Fruit fly (Drosophila melanogaster): Measurements from ENCODE around the gene CG6664.

Gene CG6664

dm6 chr3L:17047811-17048239, 31.8 kb upstream of the CG6664 start (continued):
- no peak for TF ChIP-seq CG14965 (GFP tag; optimal IDR thresholded peaks at IDR 0.05; ENCODE audit: borderline replicate concordance)
- peak; percentile 41 for TF ChIP-seq CG5180 (GFP tag; optimal IDR thresholded peaks at IDR 0.05)
- TF ChIP-seq CrebB (tag; optimal IDR thresholded peaks at IDR 0.05) = peak; percentile 37
- TF ChIP-seq CG16863 (GFP tag; optimal IDR thresholded peaks at IDR 0.05) = no peak
- 0 out of 2 replicates have a peak, but pooled peaks have one; percentile 33 for TF ChIP-seq Bgb (GFP tag; IDR thresholded peaks at IDR 0.05; ENCODE audit: partially characterized antibody)
- peak; percentile 21 for TF ChIP-seq cwo (GFP tag; optimal IDR thresholded peaks at IDR 0.05)
- TF ChIP-seq CG14710 (tag; optimal IDR thresholded peaks at IDR 0.05) = peak; percentile 35
- TF ChIP-seq bowl (GFP tag; IDR thresholded peaks at IDR 0.05) = no peak
- peak; percentile 92 for TF ChIP-seq kah (GFP tag; optimal IDR thresholded peaks at IDR 0.05)
- no peak for TF ChIP-seq cad (GFP tag; optimal IDR thresholded peaks at IDR 0.05)
- TF ChIP-seq Tbp (GFP tag; optimal IDR thresholded peaks at IDR 0.05) = no peak
- TF ChIP-seq CG10654 (GFP tag; optimal IDR thresholded peaks at IDR 0.05) = no peak
- no peak for TF ChIP-seq pnt (GFP tag; optimal IDR thresholded peaks at IDR 0.05)
- TF ChIP-seq stc (GFP tag; IDR thresholded peaks at IDR 0.05) = no peak
- 0 out of 3 replicates have a peak, but pooled peaks have one; percentile 8 for TF ChIP-seq knrl (GFP tag; IDR thresholded peaks at IDR 0.05; ENCODE audit: partially characterized antibody)
- TF ChIP-seq CG13894 (tag; optimal IDR thresholded peaks at IDR 0.05) = no peak
- TF ChIP-seq CG16779 (GFP tag; IDR thresholded peaks at IDR 0.05) = no peak
- TF ChIP-seq CG32767 (GFP tag; IDR thresholded peaks at IDR 0.05) = no peak
- peak; percentile 48 for TF ChIP-seq CG17359 (tag; optimal IDR thresholded peaks at IDR 0.05)
- TF ChIP-seq B-H2 (GFP tag; optimal IDR thresholded peaks at IDR 0.05) = no peak
- no peak for TF ChIP-seq Sin3A (optimal IDR thresholded peaks at IDR 0.05)
- no peak for TF ChIP-seq da (GFP tag; optimal IDR thresholded peaks at IDR 0.05)
- peak; percentile 48; the same call in 2 of the 3 replicates for TF ChIP-seq sr (GFP tag; IDR thresholded peaks at IDR 0.05)
- TF ChIP-seq dpn (GFP tag; optimal IDR thresholded peaks at IDR 0.05) = no peak
- no peak for TF ChIP-seq CG6689 (GFP tag; IDR thresholded peaks at IDR 0.05)
- peak; percentile 43 for TF ChIP-seq twi (tag; optimal IDR thresholded peaks at IDR 0.05)
- TF ChIP-seq CG43689 (GFP tag; IDR thresholded peaks at IDR 0.05) = no peak
- TF ChIP-seq dysf (GFP tag; IDR thresholded peaks at IDR 0.05) = peak; percentile 46; the same call in 1 of the 3 replicates
- no peak for TF ChIP-seq CG31388 (GFP tag; optimal IDR thresholded peaks at IDR 0.05)
- TF ChIP-seq vvl (GFP tag; IDR thresholded peaks at IDR 0.05) = peak; percentile 46; the same call in 1 of the 2 replicates
- TF ChIP-seq CG6175 (GFP tag; IDR thresholded peaks at IDR 0.05) = no peak
- TF ChIP-seq CG15011 (GFP tag; optimal IDR thresholded peaks at IDR 0.05) = no peak
- TF ChIP-seq Ssrp (tag; optimal IDR thresholded peaks at IDR 0.05) = no peak
- peak; percentile 5 for TF ChIP-seq CG17186 (GFP tag; optimal IDR thresholded peaks at IDR 0.05)
- TF ChIP-seq CG10565 (GFP tag; optimal IDR thresholded peaks at IDR 0.05) = no peak
- TF ChIP-seq CG8359 (GFP tag; optimal IDR thresholded peaks at IDR 0.05; ENCODE audit: borderline replicate concordance) = no peak
- TF ChIP-seq slp2 (GFP tag; optimal IDR thresholded peaks at IDR 0.05) = no peak
- TF ChIP-seq Meics (GFP tag; optimal IDR thresholded peaks at IDR 0.05) = no peak
- TF ChIP-seq crc (GFP tag; optimal IDR thresholded peaks at IDR 0.05) = no peak
- TF ChIP-seq CG34376 (GFP tag; optimal IDR thresholded peaks at IDR 0.05) = no peak
- no peak for TF ChIP-seq Dll (GFP tag; IDR thresholded peaks at IDR 0.05; ENCODE audit: partially characterized antibody)
- no peak for TF ChIP-seq croc (GFP tag; conservative IDR thresholded peaks at IDR 0.05)
- no peak for TF ChIP-seq peb (GFP tag; IDR thresholded peaks at IDR 0.05)
- no peak for TF ChIP-seq E2f2 (GFP tag; IDR thresholded peaks at IDR 0.05)
- TF ChIP-seq CG7928 (GFP tag; optimal IDR thresholded peaks at IDR 0.05) = no peak
- TF ChIP-seq CkIIα-i1 (GFP tag; IDR thresholded peaks at IDR 0.05) = no peak
- TF ChIP-seq Ptx1 (GFP tag; IDR thresholded peaks at IDR 0.05) = no peak
- TF ChIP-seq CoRest (tag; optimal IDR thresholded peaks at IDR 0.05) = no peak
- TF ChIP-seq CG18262 (tag; optimal IDR thresholded peaks at IDR 0.05) = no peak
- peak in 1 of 2 experiments; percentile 63 for TF ChIP-seq bsh (GFP tag; optimal IDR thresholded peaks at IDR 0.05)
- TF ChIP-seq GATAe (GFP tag; conservative IDR thresholded peaks at IDR 0.05) = no peak
- TF ChIP-seq Taf1 (GFP tag; IDR thresholded peaks at IDR 0.05) = no peak
